Fruit fly (Drosophila melanogaster): ENCODE data around the gene CG42780.

Gene CG42780

dm6 chrX:7319053-7319702 is 12.8 kb downstream of the CG42780 start (continued):
- TF ChIP-seq Dref (GFP tag; IDR thresholded peaks at IDR 0.05) (no peak), Blimp-1 (GFP tag; optimal IDR thresholded peaks at IDR 0.05) (peak; percentile 87), CG2199 (GFP tag; IDR thresholded peaks at IDR 0.05) (no peak), CG12155 (GFP tag; optimal IDR thresholded peaks at IDR 0.05) (peak; percentile 51), yki (optimal IDR thresholded peaks at IDR 0.05) (no peak), H2.0 (GFP tag; IDR thresholded peaks at IDR 0.05) (peak; percentile 42), CG5180 (GFP tag; optimal IDR thresholded peaks at IDR 0.05) (peak; percentile 57), jumu (GFP tag; optimal IDR thresholded peaks at IDR 0.05) (peak; percentile 70), Fer1 (GFP tag; optimal IDR thresholded peaks at IDR 0.05) (peak; percentile 9), CG15073 (GFP tag; optimal IDR thresholded peaks at IDR 0.05) (no peak), cas (GFP tag; IDR thresholded peaks at IDR 0.05) (no peak), CG2889 (GFP tag; IDR thresholded peaks at IDR 0.05) (peak; percentile 51; the same call in 1 of the 3 replicates), CG17829 (tag; optimal IDR thresholded peaks at IDR 0.05) (peak; percentile 88), pros (GFP tag; optimal IDR thresholded peaks at IDR 0.05) (peak; percentile 76), maf-S (GFP tag; optimal IDR thresholded peaks at IDR 0.05) (peak; percentile 13), PHDP (tag; optimal IDR thresholded peaks at IDR 0.05) (peak; percentile 74), ara (GFP tag; IDR thresholded peaks at IDR 0.05) (peak; percentile 84), grau (tag; optimal IDR thresholded peaks at IDR 0.05) (peak; percentile 77), CG14965 (GFP tag; optimal IDR thresholded peaks at IDR 0.05; ENCODE audit: borderline replicate concordance) (no peak), pan (optimal IDR thresholded peaks at IDR 0.05) (no peak), pan (GFP tag; optimal IDR thresholded peaks at IDR 0.05 in 1 of 2, IDR thresholded peaks at IDR 0.05 in 1 of 2) (peak in 1 of 2 experiments; percentile 52), CG12769 (tag; optimal IDR thresholded peaks at IDR 0.05) (no peak), nerfin-1 (tag; optimal IDR thresholded peaks at IDR 0.05) (peak; percentile 79), Ptx1 (GFP tag; IDR thresholded peaks at IDR 0.05) (peak; percentile 56), CG9932 (GFP tag; IDR thresholded peaks at IDR 0.05) (no peak), Gug (GFP tag; IDR thresholded peaks at IDR 0.05) (no peak), sens-2 (GFP tag; IDR thresholded peaks at IDR 0.05) (no peak), CG33213 (GFP tag; optimal IDR thresholded peaks at IDR 0.05) (peak; percentile 41), CG4617 (GFP tag; optimal IDR thresholded peaks at IDR 0.05; ENCODE audit: borderline replicate concordance) (peak; percentile 55), CoRest (tag; optimal IDR thresholded peaks at IDR 0.05) (peak; percentile 85), cato (GFP tag; optimal IDR thresholded peaks at IDR 0.05; ENCODE audit: borderline replicate concordance) (peak; percentile 73), gcm2 (GFP tag; optimal IDR thresholded peaks at IDR 0.05) (no peak), HLH3B (GFP tag; IDR thresholded peaks at IDR 0.05) (peak; percentile 49; the same call in 1 of the 2 replicates), oc (tag; optimal IDR thresholded peaks at IDR 0.05) (peak; percentile 80), CG6854 (GFP tag; optimal IDR thresholded peaks at IDR 0.05) (no peak), amos (GFP tag; IDR thresholded peaks at IDR 0.05; ENCODE audit: partially characterized antibody) (no peak), CG10147 (GFP tag; optimal IDR thresholded peaks at IDR 0.05) (no peak), CG32532 (GFP tag; IDR thresholded peaks at IDR 0.05) (no peak; the same call in 1 of the 2 replicates), CG10959 (GFP tag; IDR thresholded peaks at IDR 0.05) (peak; percentile 75), mirr (GFP tag; optimal IDR thresholded peaks at IDR 0.05) (no peak), lola (GFP tag; optimal IDR thresholded peaks at IDR 0.05) (peak in 1 of 3 experiments; percentile 96), toy (GFP tag; IDR thresholded peaks at IDR 0.05) (no peak), CG6683 (GFP tag; optimal IDR thresholded peaks at IDR 0.05) (no peak), Sox100B (GFP tag; optimal IDR thresholded peaks at IDR 0.05) (peak; percentile 80), CG15696 (tag; optimal IDR thresholded peaks at IDR 0.05) (peak; percentile 88), CG7556 (GFP tag; optimal IDR thresholded peaks at IDR 0.05) (peak; percentile 85), CG3847 (GFP tag; IDR thresholded peaks at IDR 0.05) (no peak), CG10979 (tag; optimal IDR thresholded peaks at IDR 0.05) (peak; percentile 94), GATAe (GFP tag; conservative IDR thresholded peaks at IDR 0.05) (no peak), CG4360 (GFP tag; IDR thresholded peaks at IDR 0.05) (peak; percentile 89)
